Fruit fly (Drosophila melanogaster): ENCODE measurements around the gene BG642312.

Gene BG642312

dm6 chr3L:6263896-6264841 lies 31.0 kb upstream of the BG642312 start (continued):
- TF ChIP-seq CG14014 (GFP tag; IDR thresholded peaks at IDR 0.05): peak; percentile 30; the same call in 1 of the 2 replicates
- peak; percentile 13 for TF ChIP-seq scrt (GFP tag; optimal IDR thresholded peaks at IDR 0.05)
- TF ChIP-seq CG11085 (GFP tag; IDR thresholded peaks at IDR 0.05): peak; percentile 55; the same call in 1 of the 2 replicates
- TF ChIP-seq pros (GFP tag; optimal IDR thresholded peaks at IDR 0.05): no peak
- TF ChIP-seq CG15514 (GFP tag; optimal IDR thresholded peaks at IDR 0.05): peak; percentile 1
- TF ChIP-seq croc (GFP tag; conservative IDR thresholded peaks at IDR 0.05): no peak
- peak; percentile 64 for TF ChIP-seq Sox102F (GFP tag; optimal IDR thresholded peaks at IDR 0.05)
- no peak for TF ChIP-seq hth (optimal IDR thresholded peaks at IDR 0.05)
- no peak for TF ChIP-seq Doc3 (GFP tag; IDR thresholded peaks at IDR 0.05; ENCODE audit: partially characterized antibody)
- peak; percentile 57; the same call in 1 of the 2 replicates for TF ChIP-seq CG14441 (GFP tag; IDR thresholded peaks at IDR 0.05)
- peak; percentile 29 for TF ChIP-seq CG2875 (GFP tag; optimal IDR thresholded peaks at IDR 0.05)
- peak; percentile 55 for TF ChIP-seq PHDP (tag; optimal IDR thresholded peaks at IDR 0.05)
- TF ChIP-seq CG3281 (GFP tag; optimal IDR thresholded peaks at IDR 0.05): no peak
- peak; percentile 23 for TF ChIP-seq CG2678 (tag; optimal IDR thresholded peaks at IDR 0.05)
- peak; percentile 55; the same call in 1 of the 3 replicates for TF ChIP-seq CG6791 (GFP tag; IDR thresholded peaks at IDR 0.05; ENCODE audit: partially characterized antibody)
- TF ChIP-seq Hr78 (GFP tag; optimal IDR thresholded peaks at IDR 0.05): peak in 1 of 2 experiments; percentile 80
- TF ChIP-seq CG13424 (tag; optimal IDR thresholded peaks at IDR 0.05): peak; percentile 51
- TF ChIP-seq CG18764 (GFP tag; optimal IDR thresholded peaks at IDR 0.05): no peak
- peak; percentile 18 for TF ChIP-seq CG12659 (GFP tag; optimal IDR thresholded peaks at IDR 0.05)
- TF ChIP-seq CG9609 (GFP tag; optimal IDR thresholded peaks at IDR 0.05): peak; percentile 42
- TF ChIP-seq tap (tag; optimal IDR thresholded peaks at IDR 0.05): no peak
- peak; percentile 34; the same call in 1 of the 2 replicates for TF ChIP-seq CG7372 (GFP tag; IDR thresholded peaks at IDR 0.05)
- TF ChIP-seq disco-r (GFP tag; optimal IDR thresholded peaks at IDR 0.05): peak; percentile 43
- no peak for TF ChIP-seq tll (GFP tag; optimal IDR thresholded peaks at IDR 0.05)
- peak; percentile 8 for TF ChIP-seq chn (GFP tag; optimal IDR thresholded peaks at IDR 0.05)
- TF ChIP-seq CG42726 (GFP tag; IDR thresholded peaks at IDR 0.05; ENCODE audit: partially characterized antibody): peak; percentile 66; the same call in 1 of the 2 replicates
- 0 out of 3 replicates have a peak, but pooled peaks have one; percentile 25 for TF ChIP-seq vnd (GFP tag; IDR thresholded peaks at IDR 0.05; ENCODE audit: partially characterized antibody)
- peak; percentile 56 for TF ChIP-seq CG4854 (GFP tag; optimal IDR thresholded peaks at IDR 0.05)
- peak; percentile 38 for TF ChIP-seq nmo (GFP tag; optimal IDR thresholded peaks at IDR 0.05)
- peak; percentile 16 for TF ChIP-seq twi (tag; optimal IDR thresholded peaks at IDR 0.05)
- peak; percentile 13 for TF ChIP-seq maf-S (GFP tag; optimal IDR thresholded peaks at IDR 0.05)
- TF ChIP-seq CG11504 (tag; optimal IDR thresholded peaks at IDR 0.05): peak; percentile 63
- peak; percentile 30 for TF ChIP-seq mam (GFP tag; optimal IDR thresholded peaks at IDR 0.05)
- TF ChIP-seq CG7786 (GFP tag; optimal IDR thresholded peaks at IDR 0.05): no peak
- TF ChIP-seq CG30020 (tag; optimal IDR thresholded peaks at IDR 0.05): no peak
- TF ChIP-seq luna (GFP tag; optimal IDR thresholded peaks at IDR 0.05): no peak
- peak; percentile 14 for TF ChIP-seq MTF-1 (GFP tag; optimal IDR thresholded peaks at IDR 0.05; ENCODE audit: borderline replicate concordance)
- TF ChIP-seq Hmx (GFP tag; optimal IDR thresholded peaks at IDR 0.05): no peak
- TF ChIP-seq nom (GFP tag; optimal IDR thresholded peaks at IDR 0.05): no peak
- no peak for TF ChIP-seq CG11696 (GFP tag; IDR thresholded peaks at IDR 0.05)
- TF ChIP-seq Med (GFP tag): peak; percentile 92
- TF ChIP-seq pita (GFP tag; optimal IDR thresholded peaks at IDR 0.05): peak; percentile 21
- no peak for TF ChIP-seq ash1 (GFP tag; optimal IDR thresholded peaks at IDR 0.05)
- 0 out of 4 replicates have a peak, but pooled peaks have one; percentile 21 for TF ChIP-seq Gug (GFP tag; IDR thresholded peaks at IDR 0.05)
- no peak for TF ChIP-seq CG6854 (GFP tag; optimal IDR thresholded peaks at IDR 0.05)
- TF ChIP-seq D19A (tag; optimal IDR thresholded peaks at IDR 0.05): no peak
